Worm (Caenorhabditis elegans) whole organism, midembryonic: ENCODE data around the gene rhy-1.
A peak's percentile ranks its signal among the peaks of the same experiment; 100 is the strongest.

Source experiments
- T22C8.4 ChIP-seq: fragments of 200-800 bp; sonication (Bioruptor generic); IDR thresholded peaks from 2 replicates; pipeline ENCODE4 v1.3.6; 2022; ENCODE audit warnings: missing genetic modification characterization, missing compliant biosample characterization
- cog-1 ChIP-seq: sonication (generic microtip); optimal IDR thresholded peaks from 2 replicates; lab custom pipeline; 2016; ENCODE audit warnings: missing genetic modification characterization, missing compliant biosample characterization
- flt-1 ChIP-seq: fragments of 200-800 bp; sonication (Bioruptor generic); IDR thresholded peaks from 2 replicates; pipeline ENCODE4 v1.3.6; 2022; ENCODE audit warnings: missing genetic modification characterization, missing compliant biosample characterization
- klf-2 ChIP-seq: fragments of 200-800 bp; sonication (Bioruptor generic); conservative IDR thresholded peaks from 2 replicates; pipeline ENCODE4 v1.3.6; 2022; ENCODE audit warnings: missing genetic modification reagents, missing genetic modification characterization, missing compliant biosample characterization
- med-1 ChIP-seq: sonication (generic microtip); optimal IDR thresholded peaks from 2 replicates; lab custom pipeline; 2017; ENCODE audit warnings: missing genetic modification characterization, mild to moderate bottlenecking, missing compliant biosample characterization, antibody characterized with exemption, missing genetic modification reagents; ENCODE audit not compliant: insufficient read depth
- ref-1 ChIP-seq: fragments of 200-800 bp; sonication (Bioruptor generic); conservative IDR thresholded peaks from 2 replicates; pipeline ENCODE4 v1.3.6; 2022; ENCODE audit warnings: missing genetic modification reagents, missing genetic modification characterization, missing compliant biosample characterization
- tab-1 ChIP-seq: fragments of 200-800 bp; sonication (Bioruptor generic); IDR thresholded peaks from 2 replicates; pipeline ENCODE4 v1.3.6; 2022; ENCODE audit warnings: missing genetic modification characterization, missing compliant biosample characterization
- ztf-23 ChIP-seq: fragments of 200-800 bp; sonication (Bioruptor generic); IDR thresholded peaks from 2 replicates; pipeline ENCODE4 v1.3.6; 2022; ENCODE audit warnings: missing genetic modification reagents, missing genetic modification characterization, missing compliant biosample characterization
- ztf-29 ChIP-seq: fragments of 200-800 bp; sonication (Bioruptor generic); IDR thresholded peaks from 2 replicates; pipeline ENCODE4 v1.3.6; 2022; ENCODE audit warnings: missing genetic modification reagents, missing genetic modification characterization, missing compliant biosample characterization

The rhy-1 gene

DNA sequence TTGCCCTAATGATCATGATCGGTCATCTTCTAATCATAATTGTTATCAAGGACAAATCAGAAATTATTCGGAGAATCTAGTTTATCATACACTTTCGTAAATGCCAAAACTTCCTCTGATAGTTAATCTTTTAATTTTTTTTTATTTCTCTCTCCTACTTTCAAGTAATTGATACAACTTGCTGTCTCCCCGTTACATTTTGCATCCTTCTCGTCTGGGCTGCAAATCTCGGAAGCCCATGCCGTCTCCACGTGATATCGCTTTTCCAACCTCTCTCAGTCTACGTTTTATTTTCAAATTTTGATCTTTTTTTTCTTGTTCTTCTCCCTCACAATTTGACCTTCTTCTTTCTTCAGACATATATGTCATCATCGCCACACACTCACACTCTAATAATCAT, at the start of gene rhy-1:
TSS of gene rhy-1 (plus strand) at position 357 of the 400 bp plus-strand sequence.
- TF ChIP-seq tab-1 (GFP tag; lab: Robert Waterston, UW) (no peak), ref-1 (GFP tag; lab: Robert Waterston, UW) (no peak), med-1 (GFP tag; lab: Kevin White, UChicago) (no peak), cog-1 (no peak), klf-2 (GFP tag; lab: Robert Waterston, UW) (no peak), ztf-29 (GFP tag; lab: Robert Waterston, UW) (no peak), ztf-23 (GFP tag; lab: Robert Waterston, UW) (no peak), T22C8.4 (no peak), flt-1 (no peak)

DNA sequence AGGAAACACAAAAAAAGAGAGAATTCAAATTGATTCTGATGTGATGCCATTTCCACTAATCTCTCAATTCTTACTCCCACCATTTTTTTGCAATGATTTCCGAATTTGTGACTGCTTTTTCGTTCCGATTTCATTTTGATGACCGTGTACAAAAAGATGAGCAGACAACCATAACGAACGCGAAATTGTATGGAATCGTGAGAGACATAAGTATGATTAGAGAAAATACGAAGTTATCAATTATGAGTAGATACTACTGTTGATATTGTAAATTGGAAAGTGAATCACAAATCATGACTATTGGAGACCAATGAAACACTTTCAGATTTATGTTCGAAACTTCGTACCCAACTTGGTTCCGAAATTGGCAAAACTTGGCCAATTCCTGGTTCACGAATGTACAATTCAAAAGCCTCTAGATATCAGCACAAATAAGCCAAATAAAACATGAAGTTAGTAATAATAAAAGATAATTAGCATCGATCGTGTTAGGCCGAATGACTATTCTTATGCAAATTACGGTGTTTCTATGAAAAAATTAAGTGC, 49.6 kb upstream of the rhy-1 start:
- TF ChIP-seq med-1 (GFP tag; lab: Kevin White, UChicago) (no peak), cog-1 (no peak)

DNA sequence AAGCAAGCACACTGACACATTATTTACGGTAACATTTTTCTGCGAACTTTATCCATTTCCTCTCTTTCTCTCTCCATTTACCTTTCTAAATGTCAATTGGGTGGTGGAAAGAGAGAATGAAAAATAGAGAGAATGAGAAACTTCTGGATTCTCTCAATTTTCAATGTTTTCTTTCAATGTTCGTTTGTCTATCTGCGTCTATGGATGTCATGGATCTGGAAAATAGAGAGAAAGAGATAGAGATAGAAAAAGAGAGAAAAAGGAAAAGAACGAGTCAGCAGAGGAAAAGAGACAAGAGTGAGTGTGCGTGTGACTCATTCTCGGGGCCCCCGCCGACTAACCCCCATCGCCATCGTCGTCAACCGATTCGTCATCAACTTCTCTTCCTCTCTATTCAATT, 48.3 kb upstream of the rhy-1 start, which contains the start of gene jun-1:
TSS of gene jun-1 (plus strand) at position 307 of the 400 bp plus-strand sequence.
- TF ChIP-seq flt-1 (no peak), cog-1 (peak; percentile 54)

DNA sequence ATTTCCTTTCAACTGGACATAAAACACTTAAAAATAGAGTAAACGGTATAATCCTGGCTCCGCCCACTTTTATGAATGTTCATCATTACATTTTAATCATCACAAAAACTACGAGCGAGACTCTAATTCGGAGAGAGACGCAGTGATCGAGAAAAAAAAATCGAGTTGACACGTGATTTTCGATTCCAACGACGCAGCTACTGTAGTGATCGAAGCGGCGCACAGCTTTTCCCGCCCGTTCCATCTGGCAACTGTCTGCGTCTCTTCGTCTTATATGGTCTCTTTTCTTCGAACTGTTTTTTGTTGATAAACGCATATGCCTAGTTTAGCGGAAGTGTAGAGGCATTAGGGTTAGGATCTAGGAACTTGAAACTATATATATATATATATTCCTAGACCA, 47.4 kb upstream of the rhy-1 start:
- TF ChIP-seq cog-1 (no peak), klf-2 (GFP tag; lab: Robert Waterston, UW) (no peak), med-1 (GFP tag; lab: Kevin White, UChicago) (no peak), T22C8.4 (no peak), ztf-23 (GFP tag; lab: Robert Waterston, UW) (no peak), ref-1 (GFP tag; lab: Robert Waterston, UW) (no peak), flt-1 (no peak), ztf-29 (GFP tag; lab: Robert Waterston, UW) (no peak), tab-1 (GFP tag; lab: Robert Waterston, UW) (no peak)

DNA sequence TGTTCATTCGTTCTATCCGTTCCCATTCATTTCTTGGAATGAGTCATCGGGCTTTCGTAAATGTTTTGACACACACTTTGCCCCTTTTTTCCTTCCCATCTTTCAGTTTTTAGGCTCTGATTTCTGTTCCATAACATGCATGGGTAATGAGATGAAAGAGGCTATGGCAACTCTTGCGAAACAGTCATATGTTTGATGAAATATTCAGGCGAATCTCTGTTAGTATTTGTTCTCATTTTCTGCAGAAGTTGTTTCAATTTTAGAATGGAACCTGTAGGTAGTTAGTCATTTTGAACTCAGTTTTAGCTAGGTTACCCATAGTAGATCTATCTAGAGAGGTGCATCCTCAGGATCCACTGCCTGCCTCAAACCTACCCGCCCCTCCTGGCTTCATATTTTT, 46.2 kb upstream of the rhy-1 start:
- no peak for TF ChIP-seq ref-1 (GFP tag; lab: Robert Waterston, UW)

DNA sequence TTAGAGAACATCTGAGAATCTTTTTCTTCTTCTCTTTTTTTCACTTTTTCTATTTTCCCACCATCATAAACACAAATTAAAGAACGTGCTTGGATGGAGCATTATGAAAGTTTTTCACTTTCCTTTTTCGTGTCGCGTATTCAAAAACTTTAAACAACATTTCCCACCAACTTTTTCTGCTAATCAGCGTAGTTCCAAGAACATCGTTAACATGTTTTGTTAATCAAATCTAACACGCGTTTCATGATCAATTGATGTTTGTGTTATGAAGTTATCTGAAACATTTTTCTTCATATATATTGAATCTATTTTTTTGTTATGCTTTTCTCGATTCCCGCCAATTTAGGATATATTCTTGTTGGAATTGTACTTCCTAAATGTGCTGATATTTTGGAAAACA, 45.5 kb upstream of the rhy-1 start:
- TF ChIP-seq ztf-23 (GFP tag; lab: Robert Waterston, UW) (no peak), klf-2 (GFP tag; lab: Robert Waterston, UW) (no peak), ztf-29 (GFP tag; lab: Robert Waterston, UW) (no peak), tab-1 (GFP tag; lab: Robert Waterston, UW) (no peak), ref-1 (GFP tag; lab: Robert Waterston, UW) (no peak), cog-1 (no peak), flt-1 (no peak), T22C8.4 (no peak), med-1 (GFP tag; lab: Kevin White, UChicago) (no peak)

DNA sequence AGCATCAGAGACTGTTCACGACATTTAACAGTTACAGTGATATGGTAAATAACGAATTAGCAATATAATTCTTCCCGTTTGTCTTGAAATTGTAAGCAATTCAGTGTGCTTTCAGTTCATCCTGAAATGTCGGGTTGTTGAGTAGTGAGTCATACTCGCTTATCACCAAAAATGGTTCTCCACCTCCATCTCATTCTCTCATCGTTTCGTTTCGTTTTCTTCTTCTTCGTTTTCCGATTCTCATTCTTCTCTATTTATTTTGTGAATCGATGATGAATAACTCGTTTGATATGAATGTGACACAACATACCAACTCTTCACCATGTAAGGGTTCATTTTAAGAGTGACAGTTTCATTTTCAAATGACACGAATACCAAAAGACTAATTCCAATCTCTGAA, 44.8 kb upstream of the rhy-1 start:
- no peak for TF ChIP-seq ztf-29 (GFP tag; lab: Robert Waterston, UW)
- TF ChIP-seq cog-1 = no peak
- TF ChIP-seq T22C8.4 = no peak
- TF ChIP-seq klf-2 (GFP tag; lab: Robert Waterston, UW) = no peak
- no peak for TF ChIP-seq flt-1
- TF ChIP-seq med-1 (GFP tag; lab: Kevin White, UChicago) = no peak
- TF ChIP-seq ref-1 (GFP tag; lab: Robert Waterston, UW) = no peak
- no peak for TF ChIP-seq ztf-23 (GFP tag; lab: Robert Waterston, UW)
- no peak for TF ChIP-seq tab-1 (GFP tag; lab: Robert Waterston, UW)

DNA sequence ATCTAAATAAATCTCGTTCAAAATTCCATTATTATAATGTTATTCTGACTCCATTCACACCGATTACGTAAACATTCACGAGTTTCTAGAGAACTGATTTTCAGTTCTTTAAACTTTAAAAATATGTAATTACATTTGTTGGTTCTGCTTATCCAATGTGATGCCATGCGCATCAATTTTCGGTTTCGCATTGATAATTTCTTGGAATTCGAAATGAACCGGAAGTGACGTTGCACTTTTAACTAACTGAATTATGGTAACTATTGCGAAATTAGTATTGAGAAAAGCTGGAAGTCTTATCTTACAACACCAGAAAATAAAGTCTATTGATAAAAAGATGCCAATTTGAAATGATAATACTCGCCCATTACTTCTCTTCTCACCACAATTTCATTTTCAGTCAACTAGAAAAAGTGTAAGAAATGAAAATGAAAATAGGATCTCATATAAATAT, 43.4 kb upstream of the rhy-1 start:
- TF ChIP-seq tab-1 (GFP tag; lab: Robert Waterston, UW) (no peak), klf-2 (GFP tag; lab: Robert Waterston, UW) (no peak), ztf-23 (GFP tag; lab: Robert Waterston, UW) (no peak), cog-1 (no peak), ref-1 (GFP tag; lab: Robert Waterston, UW) (no peak), T22C8.4 (no peak), ztf-29 (GFP tag; lab: Robert Waterston, UW) (no peak), flt-1 (no peak), med-1 (GFP tag; lab: Kevin White, UChicago) (no peak)

DNA sequence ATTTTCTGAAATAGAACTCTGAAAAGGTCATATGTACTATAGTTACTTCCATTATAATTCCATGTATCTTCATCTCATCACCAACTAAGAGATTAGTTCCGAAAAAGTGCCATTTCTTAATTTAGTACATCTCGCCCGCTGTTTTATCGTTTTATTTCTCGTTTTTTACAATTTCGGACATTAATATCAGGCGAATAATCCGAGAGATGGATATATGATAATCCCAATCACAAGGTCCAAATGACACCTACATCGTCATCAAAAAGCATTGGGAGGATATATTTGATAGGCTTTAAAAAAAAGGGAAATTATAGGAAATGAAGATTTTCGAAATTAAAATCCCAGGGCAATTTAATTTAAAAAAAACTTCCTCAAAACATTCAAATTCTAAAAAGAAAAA, 40.9 kb upstream of the rhy-1 start:
- no peak for TF ChIP-seq med-1 (GFP tag; lab: Kevin White, UChicago)
- no peak for TF ChIP-seq ztf-23 (GFP tag; lab: Robert Waterston, UW)
- TF ChIP-seq klf-2 (GFP tag; lab: Robert Waterston, UW) = no peak
- TF ChIP-seq ztf-29 (GFP tag; lab: Robert Waterston, UW) = no peak
- TF ChIP-seq cog-1 = no peak
- no peak for TF ChIP-seq tab-1 (GFP tag; lab: Robert Waterston, UW)
- no peak for TF ChIP-seq T22C8.4
- TF ChIP-seq ref-1 (GFP tag; lab: Robert Waterston, UW) = no peak
- no peak for TF ChIP-seq flt-1

DNA sequence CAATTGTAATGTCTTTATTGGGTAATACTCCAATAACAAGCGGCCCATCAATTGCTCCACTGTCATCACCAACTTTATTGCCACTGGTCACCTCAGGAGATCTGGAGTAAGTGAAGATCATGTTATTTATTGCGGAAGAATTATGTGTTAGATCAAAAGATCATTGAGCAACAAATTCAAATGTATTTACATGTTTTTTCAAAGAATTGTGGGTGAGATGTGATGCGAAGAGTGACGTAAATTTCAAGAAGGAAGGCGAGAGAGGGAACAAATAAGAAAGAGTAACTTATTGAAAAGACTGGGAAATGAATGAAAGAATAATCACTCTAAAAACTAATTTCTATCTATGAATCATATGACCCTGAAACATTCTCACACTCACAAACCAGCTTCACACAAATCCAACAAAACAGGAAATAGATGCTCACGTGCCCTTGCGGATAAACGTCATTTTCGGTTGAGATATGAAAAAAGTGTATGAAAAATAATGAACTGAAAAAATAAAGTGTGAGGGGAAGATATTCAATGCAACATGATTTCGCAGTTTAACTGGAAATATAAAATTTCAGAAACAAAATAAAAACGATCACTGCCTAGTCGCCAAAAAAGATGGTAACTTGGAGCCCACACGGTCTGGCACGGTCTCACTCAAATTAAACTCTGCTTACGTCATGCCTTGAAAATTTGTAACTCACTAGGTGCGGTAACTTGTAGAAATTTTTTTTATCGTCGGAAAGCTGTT, 40.2 kb upstream of the rhy-1 start:
- TF ChIP-seq med-1 (GFP tag; lab: Kevin White, UChicago) = no peak
- no peak for TF ChIP-seq ztf-29 (GFP tag; lab: Robert Waterston, UW)
- no peak for TF ChIP-seq ref-1 (GFP tag; lab: Robert Waterston, UW)
- no peak for TF ChIP-seq tab-1 (GFP tag; lab: Robert Waterston, UW)
- no peak for TF ChIP-seq flt-1
- no peak for TF ChIP-seq cog-1
- no peak for TF ChIP-seq klf-2 (GFP tag; lab: Robert Waterston, UW)
- no peak for TF ChIP-seq ztf-23 (GFP tag; lab: Robert Waterston, UW)
- TF ChIP-seq T22C8.4 = no peak
